Fruit fly (Drosophila melanogaster): Measurements from ENCODE around the gene gcm2.
A peak's percentile ranks its signal among the peaks of the same experiment; 100 is the strongest.

The gcm2 gene

DNA sequence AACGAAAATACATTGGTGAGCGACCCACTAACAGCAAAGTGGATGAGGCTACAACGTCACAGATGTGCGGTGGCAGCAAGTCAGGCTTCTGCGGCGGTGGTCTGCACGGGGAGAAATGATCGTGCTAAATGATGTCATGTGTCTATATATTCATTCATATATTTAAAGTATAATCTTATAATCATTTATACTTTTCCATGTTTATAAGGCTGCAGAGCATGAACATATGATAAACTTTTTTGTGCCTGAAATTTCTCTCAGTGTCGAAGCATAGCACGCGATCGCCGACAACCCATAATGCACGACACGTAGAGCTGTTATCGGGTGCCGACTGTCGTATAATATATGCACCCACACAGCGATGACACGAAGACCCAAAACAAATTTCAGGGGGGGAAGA lies 10.0 kb upstream of the gcm2 start (continued):
- TF ChIP-seq HHEX (GFP tag; optimal IDR thresholded peaks at IDR 0.05) (peak; percentile 8), CG17568 (GFP tag; optimal IDR thresholded peaks at IDR 0.05) (no peak), CG9876 (GFP tag; optimal IDR thresholded peaks at IDR 0.05) (no peak), dan (GFP tag; IDR thresholded peaks at IDR 0.05) (peak; percentile 79), CG2875 (GFP tag; optimal IDR thresholded peaks at IDR 0.05) (peak; percentile 57), CG8359 (GFP tag; optimal IDR thresholded peaks at IDR 0.05; ENCODE audit: borderline replicate concordance) (peak; percentile 49), CG6175 (GFP tag; IDR thresholded peaks at IDR 0.05) (0 out of 3 replicates have a peak, but pooled peaks have one; percentile 39), fd102C (GFP tag; optimal IDR thresholded peaks at IDR 0.05) (peak; percentile 75), stc (GFP tag; IDR thresholded peaks at IDR 0.05) (peak; percentile 67), CG30020 (tag; optimal IDR thresholded peaks at IDR 0.05) (no peak), sug (tag; optimal IDR thresholded peaks at IDR 0.05) (no peak), ase (GFP tag; IDR thresholded peaks at IDR 0.05) (no peak; the same call in 2 of the 3 replicates), crol (GFP tag; IDR thresholded peaks at IDR 0.05) (peak; percentile 43; the same call in 1 of the 2 replicates), E2f1 (GFP tag; IDR thresholded peaks at IDR 0.05) (peak; percentile 65), Ptx1 (GFP tag; IDR thresholded peaks at IDR 0.05) (peak; percentile 66), CG16815 (GFP tag; optimal IDR thresholded peaks at IDR 0.05) (peak; percentile 75), CG7786 (GFP tag; optimal IDR thresholded peaks at IDR 0.05) (no peak), pzg (GFP tag; optimal IDR thresholded peaks at IDR 0.05) (no peak), stwl (tag; optimal IDR thresholded peaks at IDR 0.05) (no peak), CG10321 (GFP tag; IDR thresholded peaks at IDR 0.05) (no peak), CG1529 (GFP tag; optimal IDR thresholded peaks at IDR 0.05) (peak; percentile 51), nerfin-1 (tag; optimal IDR thresholded peaks at IDR 0.05) (peak; percentile 44), Oli (tag; optimal IDR thresholded peaks at IDR 0.05) (peak; percentile 67), Stat92E (GFP tag; optimal IDR thresholded peaks at IDR 0.05) (peak in 1 of 3 experiments; percentile 43), Sox102F (GFP tag; optimal IDR thresholded peaks at IDR 0.05) (peak; percentile 65), tna (GFP tag; IDR thresholded peaks at IDR 0.05; ENCODE audit: partially characterized antibody) (no peak), HmgD (GFP tag; optimal IDR thresholded peaks at IDR 0.05) (no peak), CG14014 (GFP tag; IDR thresholded peaks at IDR 0.05) (0 out of 2 replicates have a peak, but pooled peaks have one; percentile 41), YL-1 (GFP tag; optimal IDR thresholded peaks at IDR 0.05) (no peak), CG17186 (GFP tag; optimal IDR thresholded peaks at IDR 0.05) (no peak), CG33213 (GFP tag; optimal IDR thresholded peaks at IDR 0.05) (no peak), GATAe (GFP tag; conservative IDR thresholded peaks at IDR 0.05) (no peak), CG15601 (tag; optimal IDR thresholded peaks at IDR 0.05) (peak; percentile 28), sens-2 (GFP tag; IDR thresholded peaks at IDR 0.05) (peak; percentile 84), Awh (GFP tag; IDR thresholded peaks at IDR 0.05) (peak; percentile 67), Dll (GFP tag; IDR thresholded peaks at IDR 0.05; ENCODE audit: partially characterized antibody) (no peak), C15 (GFP tag; IDR thresholded peaks at IDR 0.05) (no peak), en (GFP tag; optimal IDR thresholded peaks at IDR 0.05) (no peak), ftz-f1 (GFP tag; optimal IDR thresholded peaks at IDR 0.05) (no peak), E2f2 (GFP tag; IDR thresholded peaks at IDR 0.05) (peak; percentile 49; the same call in 1 of the 2 replicates), CG9215 (GFP tag; IDR thresholded peaks at IDR 0.05) (peak; percentile 38; the same call in 1 of the 2 replicates), CG15073 (GFP tag; optimal IDR thresholded peaks at IDR 0.05) (no peak), nom (GFP tag; optimal IDR thresholded peaks at IDR 0.05) (no peak), CG4360 (GFP tag; IDR thresholded peaks at IDR 0.05) (peak; percentile 66), CG34224 (GFP tag; IDR thresholded peaks at IDR 0.05; ENCODE audit: partially characterized antibody) (no peak), CG31441 (GFP tag; IDR thresholded peaks at IDR 0.05) (peak; percentile 69), Bgb (GFP tag; IDR thresholded peaks at IDR 0.05; ENCODE audit: partially characterized antibody) (no peak), Deaf1 (tag; optimal IDR thresholded peaks at IDR 0.05) (peak; percentile 53), row (GFP tag; IDR thresholded peaks at IDR 0.05) (peak; percentile 82), cwo (GFP tag; optimal IDR thresholded peaks at IDR 0.05) (peak; percentile 9)

Data from whole organism, embryonic.